Worm (Caenorhabditis elegans) whole organism, L4 larva: Measurements from ENCODE around the gene bcl-11.

Experiments used
- F44E2.7 ChIP-seq: fragments of 200-800 bp; sonication (Bioruptor generic); IDR thresholded peaks from 2 replicates; pipeline ENCODE4 v2.1.2; 2022; ENCODE audit warnings: missing genetic modification characterization, missing compliant biosample characterization
- R02D3.7 ChIP-seq: fragments of 150-350 bp; sonication (generic microtip); optimal IDR thresholded peaks from 3 replicates; lab custom pipeline; 2014; ENCODE audit warnings: missing biosample characterization, missing genetic modification characterization
- Y105C5A.15 ChIP-seq: fragments of 200-800 bp; sonication (Bioruptor generic); IDR thresholded peaks from 2 replicates; pipeline ENCODE4 v1.3.6; 2022; ENCODE audit warnings: missing genetic modification characterization, missing compliant biosample characterization
- aly-2 ChIP-seq: sonication (generic microtip); optimal IDR thresholded peaks from 2 replicates; lab custom pipeline; 2018; ENCODE audit warnings: missing biosample characterization, missing genetic modification characterization
- arid-1 ChIP-seq: fragments of 200-800 bp; sonication (Bioruptor generic); conservative IDR thresholded peaks from 2 replicates; pipeline ENCODE4 v1.3.6; 2022; ENCODE audit warnings: missing genetic modification reagents, missing genetic modification characterization, missing compliant biosample characterization
- cey-2 ChIP-seq: sonication (generic microtip); optimal IDR thresholded peaks from 3 replicates; lab custom pipeline; 2017; ENCODE audit warnings: missing genetic modification characterization, mild to moderate bottlenecking, missing compliant biosample characterization, antibody characterized with exemption, borderline replicate concordance; ENCODE audit not compliant: insufficient read depth
- daf-16 ChIP-seq, 3 experiments: sonication (generic microtip); optimal IDR thresholded peaks; 2 replicates each; lab custom pipeline; 2016 to 2017; ENCODE audit warnings: missing genetic modification characterization in 3 of 3, missing genetic modification reagents in 3 of 3, mild to moderate bottlenecking in 2 of 3, missing compliant biosample characterization in 2 of 3, missing biosample characterization in 1 of 3, moderate library complexity in 1 of 3
- daf-19 ChIP-seq: fragments of 200-800 bp; sonication (Bioruptor generic); conservative IDR thresholded peaks from 2 replicates; pipeline ENCODE4 v1.3.6; 2022; ENCODE audit warnings: missing genetic modification characterization, missing compliant biosample characterization
- dmd-6 ChIP-seq: fragments of 200-800 bp; sonication (Bioruptor generic); IDR thresholded peaks from 2 replicates; pipeline ENCODE4 v1.3.6; 2022; ENCODE audit warnings: missing genetic modification reagents, missing genetic modification characterization, missing compliant biosample characterization
- dve-1 ChIP-seq: sonication (generic microtip); optimal IDR thresholded peaks from 2 replicates; lab custom pipeline; 2017; ENCODE audit warnings: antibody characterized with exemption, mild to moderate bottlenecking, missing genetic modification characterization, missing compliant biosample characterization; ENCODE audit not compliant: insufficient read depth
- egl-43 ChIP-seq: fragments of 200-800 bp; sonication (Bioruptor generic); IDR thresholded peaks from 2 replicates; pipeline ENCODE4 v1.3.6; 2022; ENCODE audit warnings: missing genetic modification reagents, missing genetic modification characterization, missing compliant biosample characterization
- fkh-10 ChIP-seq: fragments of 150-350 bp; optimal IDR thresholded peaks from 2 replicates; lab custom pipeline; 2014; ENCODE audit warnings: missing biosample characterization, missing genetic modification reagents, missing genetic modification characterization
- hlh-11 ChIP-seq: fragments of 200-800 bp; sonication (Bioruptor generic); optimal IDR thresholded peaks from 2 replicates; lab custom pipeline; 2018; ENCODE audit warnings: mild to moderate bottlenecking, missing genetic modification characterization, missing compliant biosample characterization
- hlh-30 ChIP-seq: sonication (generic microtip); optimal IDR thresholded peaks from 2 replicates; lab custom pipeline; 2017; ENCODE audit warnings: antibody characterized with exemption, mild to moderate bottlenecking, missing genetic modification characterization, missing compliant biosample characterization; ENCODE audit not compliant: insufficient read depth
- jun-1 ChIP-seq: fragments of 150-350 bp; optimal IDR thresholded peaks from 2 replicates; lab custom pipeline; 2014; ENCODE audit warnings: missing biosample characterization, missing genetic modification reagents, missing genetic modification characterization
- lin-1 ChIP-seq: fragments of 200-800 bp; sonication (Bioruptor generic); IDR thresholded peaks from 2 replicates; pipeline ENCODE4 v1.3.6; 2022; ENCODE audit warnings: missing genetic modification reagents, missing genetic modification characterization, missing compliant biosample characterization
- lin-29 ChIP-seq: fragments of 200-800 bp; sonication (Bioruptor generic); IDR thresholded peaks from 2 replicates; pipeline ENCODE4 v1.3.6; 2022; ENCODE audit warnings: missing genetic modification reagents, missing genetic modification characterization, missing compliant biosample characterization
- lsy-2 ChIP-seq, 2 experiments: fragments of 150-350 bp in 1 of 2; sonication (generic microtip) in 1 of 2; optimal IDR thresholded peaks; 2 replicates each; lab custom pipeline; 2014 to 2017; ENCODE audit warnings: missing biosample characterization in 2 of 2, missing genetic modification characterization in 2 of 2
- mdl-1 ChIP-seq, 2 experiments: fragments of 150-350 bp in 1 of 2; sonication (generic microtip) in 1 of 2; optimal IDR thresholded peaks; 2 replicates each; lab custom pipeline; 2014 to 2017; ENCODE audit warnings: missing biosample characterization in 2 of 2, missing genetic modification characterization in 2 of 2
- mdt-29 ChIP-seq: fragments of 200-800 bp; sonication (Bioruptor generic); IDR thresholded peaks from 2 replicates; pipeline ENCODE4 v1.3.6; 2022; ENCODE audit warnings: missing genetic modification reagents, missing genetic modification characterization, missing compliant biosample characterization
- mep-1 ChIP-seq: fragments of 150-350 bp; sonication (generic microtip); optimal IDR thresholded peaks from 3 replicates; lab custom pipeline; 2014; ENCODE audit warnings: missing biosample characterization, missing genetic modification characterization
- mes-2 ChIP-seq: sonication (generic microtip); optimal IDR thresholded peaks from 2 replicates; lab custom pipeline; 2016; ENCODE audit warnings: missing genotype, mild to moderate bottlenecking, missing genetic modification characterization, missing compliant biosample characterization; ENCODE audit not compliant: poor library complexity, severe bottlenecking
- mxl-2 ChIP-seq: fragments of 200-800 bp; sonication (Bioruptor generic); conservative IDR thresholded peaks from 2 replicates; pipeline ENCODE4 v1.3.6; 2022; ENCODE audit warnings: missing genetic modification reagents, missing genetic modification characterization, missing compliant biosample characterization
- mxl-3 ChIP-seq: fragments of 200-800 bp; sonication (Bioruptor generic); optimal IDR thresholded peaks from 2 replicates; lab custom pipeline; 2018; ENCODE audit warnings: mild to moderate bottlenecking, missing genetic modification characterization, missing compliant biosample characterization
- nhr-10 ChIP-seq: fragments of 150-350 bp; optimal IDR thresholded peaks from 2 replicates; lab custom pipeline; 2014; ENCODE audit warnings: missing biosample characterization, missing genetic modification characterization
- nhr-11 ChIP-seq: fragments of 150-350 bp; optimal IDR thresholded peaks from 2 replicates; lab custom pipeline; 2014; ENCODE audit warnings: missing biosample characterization, missing genetic modification characterization
- nhr-111 ChIP-seq: fragments of 200-800 bp; sonication (Bioruptor generic); optimal IDR thresholded peaks from 2 replicates; lab custom pipeline; 2018; ENCODE audit warnings: mild to moderate bottlenecking, missing genetic modification characterization, missing compliant biosample characterization
- nhr-28 ChIP-seq: fragments of 150-350 bp; optimal IDR thresholded peaks from 2 replicates; lab custom pipeline; 2014; ENCODE audit warnings: missing biosample characterization, missing genetic modification characterization
- nhr-41 ChIP-seq: fragments of 200-800 bp; sonication (Bioruptor generic); IDR thresholded peaks from 2 replicates; pipeline ENCODE4 v1.3.6; 2022; ENCODE audit warnings: missing genetic modification reagents, missing genetic modification characterization, missing compliant biosample characterization
- nhr-42 ChIP-seq: fragments of 200-800 bp; sonication (Bioruptor generic); IDR thresholded peaks from 2 replicates; pipeline ENCODE4 v1.3.6; 2022; ENCODE audit warnings: missing genetic modification characterization, missing compliant biosample characterization
- nhr-77 ChIP-seq: fragments of 150-350 bp; optimal IDR thresholded peaks from 2 replicates; lab custom pipeline; 2014; ENCODE audit warnings: missing biosample characterization, missing genetic modification characterization
- pha-4 ChIP-seq, 2 experiments: fragments of 150-350 bp in 1 of 2; fragments of 200-800 bp in 1 of 2; sonication (Bioruptor generic) in 1 of 2; IDR thresholded peaks in 1 of 2; optimal IDR thresholded peaks in 1 of 2; 2 replicates each; pipeline versions ENCODE4 v1.3.6 to Lab custom; 2014 to 2022; ENCODE audit warnings: missing genetic modification characterization in 2 of 2, missing genetic modification reagents in 2 of 2, missing biosample characterization in 1 of 2, missing compliant biosample characterization in 1 of 2
- php-3 ChIP-seq: fragments of 200-800 bp; sonication (Bioruptor generic); IDR thresholded peaks from 2 replicates; pipeline ENCODE4 v1.3.6; 2022; ENCODE audit warnings: missing genetic modification reagents, missing genetic modification characterization, missing compliant biosample characterization
- pqm-1 ChIP-seq: sonication (generic microtip); optimal IDR thresholded peaks from 2 replicates; lab custom pipeline; 2017; ENCODE audit warnings: missing biosample characterization, missing genetic modification characterization
- rbr-2 ChIP-seq: sonication (generic microtip); optimal IDR thresholded peaks from 2 replicates; lab custom pipeline; 2016; ENCODE audit warnings: missing genotype, missing genetic modification characterization, missing compliant biosample characterization
- saeg-2 ChIP-seq: fragments of 200-800 bp; sonication (Bioruptor generic); IDR thresholded peaks from 2 replicates; pipeline ENCODE4 v1.3.6; 2022; ENCODE audit warnings: missing genetic modification reagents, missing genetic modification characterization, missing compliant biosample characterization
- set-16 ChIP-seq: fragments of 200-800 bp; sonication (Bioruptor generic); IDR thresholded peaks from 2 replicates; pipeline ENCODE4 v1.3.6; 2022; ENCODE audit warnings: missing genetic modification reagents, missing genetic modification characterization, missing compliant biosample characterization
- spr-1 ChIP-seq: sonication (generic microtip); optimal IDR thresholded peaks from 2 replicates; lab custom pipeline; 2016; ENCODE audit warnings: mild to moderate bottlenecking, missing genetic modification characterization, missing compliant biosample characterization
- unc-62 ChIP-seq, 3 experiments: fragments of 150-350 bp in 1 of 3; sonication (generic microtip); optimal IDR thresholded peaks in 2 of 3; peaks in 1 of 3; 1 replicate in 1 of 3; 2 replicates in 2 of 3; lab custom pipeline; 2014 to 2017; ENCODE audit warnings: missing biosample characterization in 3 of 3, missing genetic modification characterization in 3 of 3, missing genetic modification reagents in 3 of 3, missing genotype in 1 of 3
- vab-7 ChIP-seq: fragments of 200-800 bp; sonication (Bioruptor generic); IDR thresholded peaks from 2 replicates; pipeline ENCODE4 v1.3.6; 2022; ENCODE audit warnings: missing genetic modification reagents, missing genetic modification characterization, missing compliant biosample characterization
- zip-11 ChIP-seq: fragments of 200-800 bp; sonication (Bioruptor generic); IDR thresholded peaks from 2 replicates; pipeline ENCODE4 v1.3.6; 2022; ENCODE audit warnings: missing genetic modification characterization, missing compliant biosample characterization

Gene bcl-11

DNA sequence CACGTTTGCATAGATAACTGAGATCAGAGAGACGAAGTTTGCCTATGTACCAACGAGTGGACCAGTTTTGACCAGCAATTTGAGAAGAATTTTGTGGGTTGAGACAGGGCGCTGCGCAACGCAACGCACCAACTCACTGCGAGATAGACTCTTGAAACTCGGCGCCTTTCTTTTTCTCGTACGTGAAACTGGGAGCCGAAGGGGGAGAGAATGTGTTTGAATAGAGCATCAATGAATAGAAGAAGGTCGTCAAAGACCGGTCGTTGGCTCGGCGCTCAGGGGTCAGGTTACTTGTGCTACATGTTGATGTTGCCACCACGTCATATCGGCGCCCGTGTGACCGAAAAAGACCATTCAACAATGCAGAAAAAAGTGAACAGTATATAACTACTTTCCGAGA lies 3.7 kb downstream of the bcl-11 start:
- peak; percentile 73 for TF ChIP-seq pha-4 (GFP tag; IDR thresholded peaks at IDR 0.05; lab: Robert Waterston, UW)
- no peak for TF ChIP-seq pha-4 (tag; optimal IDR thresholded peaks at IDR 0.05; lab: Kevin White, UChicago)
- no peak for TF ChIP-seq mdt-29 (GFP tag; lab: Robert Waterston, UW)

- TF ChIP-seq unc-62 (GFP tag; optimal IDR thresholded peaks at IDR 0.05 in 1 of 2; lab: Kevin White, UChicago) = peak in 1 of 2 experiments; percentile 90
- TF ChIP-seq unc-62 (tag; optimal IDR thresholded peaks at IDR 0.05; lab: Kevin White, UChicago) = no peak
- no peak for TF ChIP-seq set-16
Measured at ce11 chrV:6361688-6362087, 5.9 kb downstream of the bcl-11 start.

- TF ChIP-seq daf-16 (GFP tag; optimal IDR thresholded peaks at IDR 0.05; lab: Kevin White, UChicago) (no peak), daf-16 (tag; optimal IDR thresholded peaks at IDR 0.05; lab: Kevin White, UChicago) (peak; percentile 6), nhr-28 (tag; lab: Kevin White, UChicago) (peak; percentile 54), dmd-6 (GFP tag; lab: Robert Waterston, UW) (peak; percentile 20; the same call in 1 of the 2 replicates), nhr-42 (no peak), pqm-1 (tag; lab: Kevin White, UChicago) (peak; percentile 53), nhr-10 (tag; lab: Kevin White, UChicago) (no peak)
Measured at ce11 chrV:6364806-6365205, 9.0 kb downstream of the bcl-11 start.

DNA sequence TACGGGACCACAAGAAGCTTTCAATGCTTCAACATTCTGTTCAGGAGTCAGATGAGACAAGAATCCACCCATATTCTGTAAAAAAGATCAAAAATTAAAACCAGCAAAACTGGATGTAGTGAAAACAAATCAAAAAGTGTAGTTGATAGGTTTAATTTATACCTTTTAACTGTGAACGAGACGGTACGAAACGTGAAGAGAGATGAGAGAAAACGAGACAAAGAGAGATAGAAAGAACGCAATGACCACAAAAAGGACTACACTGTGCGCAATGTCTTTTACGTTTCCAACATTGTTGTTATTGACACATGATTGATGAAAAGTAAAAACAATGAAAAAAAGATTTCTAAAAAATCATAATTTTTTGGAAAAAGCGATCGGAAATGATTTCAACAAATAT lies 9.8 kb downstream of the bcl-11 start, which contains the start of gene cest-33:
TSS of gene cest-33 (minus strand) at position 75 of the 400 bp plus-strand sequence.
- TF ChIP-seq mep-1 (tag; lab: Kevin White, UChicago) (peak; percentile 4), spr-1 (tag; lab: Kevin White, UChicago) (no peak), jun-1 (tag; lab: Kevin White, UChicago) (no peak), daf-16 (GFP tag; optimal IDR thresholded peaks at IDR 0.05; lab: Kevin White, UChicago) (no peak), daf-16 (tag; optimal IDR thresholded peaks at IDR 0.05; lab: Kevin White, UChicago) (peak; percentile 55), mxl-3 (GFP tag; lab: Kevin White, UChicago) (no peak), daf-19 (no peak), cey-2 (tag; lab: Kevin White, UChicago) (peak; percentile 58), egl-43 (GFP tag; lab: Robert Waterston, UW) (no peak), hlh-30 (tag; lab: Kevin White, UChicago) (peak; percentile 20), aly-2 (no peak), nhr-28 (tag; lab: Kevin White, UChicago) (peak; percentile 99), rbr-2 (no peak), nhr-41 (no peak), mes-2 (tag; lab: Kevin White, UChicago) (peak; percentile 12), dve-1 (tag; lab: Kevin White, UChicago) (peak; percentile 36), nhr-11 (tag; lab: Kevin White, UChicago) (no peak), zip-11 (GFP tag; lab: Robert Waterston, UW) (no peak), nhr-77 (tag; lab: Kevin White, UChicago) (peak; percentile 4), mdl-1 (tag; optimal IDR thresholded peaks at IDR 0.05; lab: Kevin White, UChicago) (no peak), dmd-6 (GFP tag; lab: Robert Waterston, UW) (peak; percentile 35), fkh-10 (GFP tag; lab: Kevin White, UChicago) (no peak), saeg-2 (no peak), lin-29 (no peak), R02D3.7 (tag; lab: Kevin White, UChicago) (no peak), nhr-42 (no peak), F44E2.7 (GFP tag; lab: Robert Waterston, UW) (no peak), lsy-2 (tag; optimal IDR thresholded peaks at IDR 0.05; lab: Kevin White, UChicago) (no peak), vab-7 (GFP tag; lab: Robert Waterston, UW) (no peak), mdt-29 (GFP tag; lab: Robert Waterston, UW) (no peak), mxl-2 (GFP tag; lab: Robert Waterston, UW) (no peak), nhr-111 (GFP tag; lab: Kevin White, UChicago) (no peak), hlh-11 (tag; lab: Kevin White, UChicago) (peak; percentile 17), Y105C5A.15 (GFP tag; lab: Robert Waterston, UW) (no peak), php-3 (GFP tag; lab: Robert Waterston, UW) (no peak), arid-1 (GFP tag; lab: Robert Waterston, UW) (no peak), lin-1 (GFP tag; lab: Robert Waterston, UW) (no peak), unc-62 (GFP tag; optimal IDR thresholded peaks at IDR 0.05 in 1 of 2; lab: Kevin White, UChicago) (no peak), unc-62 (tag; optimal IDR thresholded peaks at IDR 0.05; lab: Kevin White, UChicago) (no peak)
